Fruit fly (Drosophila melanogaster) whole organism: ENCODE results near the gene CAH4.

Experiments used
- CG8478 ChIP-seq: fragments of >200 bp; optimal IDR thresholded peaks from 2 replicates; lab custom pipeline; 2018; ENCODE audit warnings: inconsistent platforms
- Dll ChIP-seq: fragments of >200 bp; optimal IDR thresholded peaks from 2 replicates; lab custom pipeline; 2017
- EcR ChIP-seq, 2 experiments: fragments of >200 bp; optimal IDR thresholded peaks; 2 replicates each; lab custom pipeline; 2017; ENCODE audit warnings: missing biosample characterization in 2 of 2, missing genetic modification characterization in 2 of 2, missing genetic modification reagents in 2 of 2
- pan ChIP-seq: fragments of >200 bp; optimal IDR thresholded peaks from 2 replicates; lab custom pipeline; 2017
- psq ChIP-seq: fragments of >200 bp; optimal IDR thresholded peaks from 2 replicates; lab custom pipeline; 2017
- usp ChIP-seq: fragments of >200 bp; optimal IDR thresholded peaks from 2 replicates; lab custom pipeline; 2017; ENCODE audit warnings: missing biosample characterization, missing genetic modification characterization, mixed read lengths

DNA sequence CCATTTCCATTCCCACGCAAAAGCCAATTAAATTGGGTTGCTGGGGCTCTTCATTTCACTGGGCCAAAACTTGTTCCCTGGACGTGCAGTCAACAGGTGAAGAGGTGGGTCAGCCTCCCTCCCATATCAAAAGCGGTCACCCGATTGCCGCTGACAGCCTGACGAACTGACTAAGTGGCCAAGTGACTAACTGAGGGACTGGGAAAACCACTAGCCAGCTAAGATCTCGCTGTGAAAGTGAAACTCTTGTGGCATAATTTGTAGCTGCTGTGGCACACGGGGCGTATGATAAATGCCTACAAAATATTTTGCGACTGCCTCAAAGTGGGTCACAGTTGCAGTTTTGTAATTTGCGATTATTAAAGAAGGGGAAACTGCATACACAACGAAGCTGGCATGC is 31.1 kb upstream of the CAH4 start:
- no peak for TF ChIP-seq CG8478
- TF ChIP-seq psq (lab: Kevin White, UChicago): no peak
- TF ChIP-seq usp: no peak
- TF ChIP-seq pan: no peak
- no peak for TF ChIP-seq Dll (lab: Kevin White, UChicago)
- TF ChIP-seq EcR (GFP tag; optimal IDR thresholded peaks at IDR 0.05; lab: Kevin White, UChicago): no peak
